Fruit fly (Drosophila melanogaster) whole organism, prepupa: ENCODE results near the gene CG4098.

Experiments used
- Blimp-1 ChIP-seq: fragments of 200-800 bp; sonication (Bioruptor generic); optimal IDR thresholded peaks from 3 replicates; lab custom pipeline; 2017; ENCODE audit warnings: missing biosample characterization, missing genetic modification characterization, mild to moderate bottlenecking, moderate library complexity, missing genetic modification reagents
- CG10631 ChIP-seq: fragments of 200-800 bp; sonication (Bioruptor generic); optimal IDR thresholded peaks from 2 replicates; lab custom pipeline; 2016; ENCODE audit warnings: missing biosample characterization, missing genetic modification characterization
- CG10669 ChIP-seq: fragments of 200-800 bp; sonication (Bioruptor generic); optimal IDR thresholded peaks from 3 replicates; lab custom pipeline; 2018; ENCODE audit warnings: missing biosample characterization, mild to moderate bottlenecking, missing genetic modification characterization, moderate library complexity
- CG11294 ChIP-seq: fragments of 200-800 bp; sonication (Bioruptor generic); IDR thresholded peaks from 2 replicates; pipeline ENCODE4 v1.3.6; 2022; ENCODE audit warnings: missing biosample characterization, missing genetic modification characterization
- CG11762 ChIP-seq: fragments of 200-800 bp; sonication (Bioruptor generic); optimal IDR thresholded peaks from 3 replicates; lab custom pipeline; 2016; ENCODE audit warnings: missing biosample characterization, missing genetic modification characterization; ENCODE audit not compliant: insufficient read depth
- CG11902 ChIP-seq: fragments of 200-800 bp; sonication (Bioruptor generic); optimal IDR thresholded peaks from 3 replicates; lab custom pipeline; 2016; ENCODE audit warnings: missing biosample characterization, missing genetic modification characterization
- CG15336 ChIP-seq: fragments of 200-800 bp; sonication (Bioruptor generic); IDR thresholded peaks from 2 replicates; pipeline ENCODE4 v1.3.6; 2022; ENCODE audit warnings: missing biosample characterization, missing genetic modification characterization
- CG1621 ChIP-seq: fragments of 200-800 bp; sonication (Bioruptor generic); optimal IDR thresholded peaks from 3 replicates; lab custom pipeline; 2018; ENCODE audit warnings: missing biosample characterization, mild to moderate bottlenecking, missing genetic modification characterization
- CG16779 ChIP-seq: fragments of 200-800 bp; sonication (Bioruptor generic); optimal IDR thresholded peaks from 3 replicates; lab custom pipeline; 2017; ENCODE audit warnings: missing biosample characterization, mild to moderate bottlenecking, missing genetic modification characterization
- CG3032 ChIP-seq: fragments of 200-800 bp; optimal IDR thresholded peaks from 2 replicates; lab custom pipeline; 2019; ENCODE audit warnings: missing biosample characterization, mild to moderate bottlenecking, missing genetic modification characterization, moderate library complexity
- CG31627 ChIP-seq: fragments of 200-800 bp; sonication (Bioruptor generic); optimal IDR thresholded peaks from 3 replicates; lab custom pipeline; 2016; ENCODE audit warnings: missing biosample characterization, missing genetic modification characterization
- CG34406 ChIP-seq: fragments of 200-800 bp; sonication (Bioruptor generic); optimal IDR thresholded peaks from 3 replicates; lab custom pipeline; 2016; ENCODE audit warnings: missing biosample characterization, missing genetic modification characterization
- CG3919 ChIP-seq: fragments of 200-800 bp; sonication (Bioruptor generic); optimal IDR thresholded peaks from 3 replicates; lab custom pipeline; 2016; ENCODE audit warnings: missing biosample characterization, missing genetic modification characterization
- CG4318 ChIP-seq: fragments of 200-800 bp; sonication (Bioruptor generic); optimal IDR thresholded peaks from 3 replicates; lab custom pipeline; 2017; ENCODE audit warnings: missing biosample characterization, mild to moderate bottlenecking, missing genetic modification characterization
- CG6276 ChIP-seq: fragments of 200-800 bp; sonication (Bioruptor generic); optimal IDR thresholded peaks from 2 replicates; lab custom pipeline; 2017; ENCODE audit warnings: missing biosample characterization, mild to moderate bottlenecking, missing genetic modification characterization
- CG6808 ChIP-seq: fragments of 200-800 bp; sonication (Bioruptor generic); optimal IDR thresholded peaks from 3 replicates; lab custom pipeline; 2017; ENCODE audit warnings: missing biosample characterization, missing genetic modification characterization, mild to moderate bottlenecking, moderate library complexity, missing genetic modification reagents
- CG6854 ChIP-seq: fragments of 200-800 bp; sonication (Bioruptor generic); optimal IDR thresholded peaks from 2 replicates; lab custom pipeline; 2017; ENCODE audit warnings: missing biosample characterization, mild to moderate bottlenecking, missing genetic modification characterization
- CG7368 ChIP-seq: fragments of 200-800 bp; sonication (Bioruptor generic); optimal IDR thresholded peaks from 3 replicates; lab custom pipeline; 2016; ENCODE audit warnings: missing biosample characterization, missing genetic modification characterization
- CG8119 ChIP-seq: fragments of 200-800 bp; sonication (Bioruptor generic); IDR thresholded peaks from 3 replicates; pipeline ENCODE4 v1.3.6; 2022; ENCODE audit warnings: missing biosample characterization, missing genetic modification characterization
- CG8319 ChIP-seq: fragments of 200-800 bp; sonication (Bioruptor generic); optimal IDR thresholded peaks from 3 replicates; lab custom pipeline; 2016; ENCODE audit warnings: missing biosample characterization, missing genetic modification characterization
- CG8632 ChIP-seq: fragments of 200-800 bp; sonication (Bioruptor generic); optimal IDR thresholded peaks from 3 replicates; lab custom pipeline; 2016; ENCODE audit warnings: missing biosample characterization, missing genetic modification characterization
- CG9139 ChIP-seq: fragments of 200-800 bp; sonication (Bioruptor generic); optimal IDR thresholded peaks from 3 replicates; lab custom pipeline; 2017; ENCODE audit warnings: missing biosample characterization, mild to moderate bottlenecking, missing genetic modification characterization
- Eip75B ChIP-seq: fragments of 200-800 bp; sonication (Bioruptor generic); optimal IDR thresholded peaks from 3 replicates; lab custom pipeline; 2016; ENCODE audit warnings: missing biosample characterization, missing genetic modification characterization
- Eip78C ChIP-seq: fragments of 200-800 bp; sonication (Bioruptor generic); peaks from one replicate; lab custom pipeline; 2016; ENCODE audit warnings: missing biosample characterization, missing genetic modification characterization
- Eip93F ChIP-seq: fragments of 200-800 bp; sonication (Bioruptor generic); optimal IDR thresholded peaks from 2 replicates; lab custom pipeline; 2016; ENCODE audit warnings: missing biosample characterization, mild to moderate bottlenecking, missing genetic modification characterization
- Ets21C ChIP-seq: fragments of 200-800 bp; sonication (Bioruptor generic); optimal IDR thresholded peaks from 3 replicates; lab custom pipeline; 2016; ENCODE audit warnings: missing biosample characterization, missing genetic modification characterization
- Gug ChIP-seq: fragments of 200-800 bp; sonication (Bioruptor generic); IDR thresholded peaks from 2 replicates; pipeline ENCODE4 v1.3.6; 2022; ENCODE audit warnings: missing biosample characterization, missing genetic modification characterization
- Hr39 ChIP-seq: fragments of 200-800 bp; sonication (Bioruptor generic); optimal IDR thresholded peaks from 2 replicates; lab custom pipeline; 2016; ENCODE audit warnings: missing biosample characterization, missing genetic modification characterization
- Hr4 ChIP-seq: fragments of 200-800 bp; sonication (Bioruptor generic); optimal IDR thresholded peaks from 3 replicates; lab custom pipeline; 2016; ENCODE audit warnings: missing biosample characterization, missing genetic modification characterization
- Lpt ChIP-seq: fragments of 200-800 bp; sonication (Bioruptor generic); optimal IDR thresholded peaks from 3 replicates; lab custom pipeline; 2016; ENCODE audit warnings: missing biosample characterization, missing genetic modification characterization
- OdsH ChIP-seq: fragments of 200-800 bp; sonication (Bioruptor generic); optimal IDR thresholded peaks from 3 replicates; lab custom pipeline; 2016; ENCODE audit warnings: missing biosample characterization, missing genetic modification characterization
- Sox102F ChIP-seq: fragments of 200-800 bp; sonication (Bioruptor generic); optimal IDR thresholded peaks from 2 replicates; lab custom pipeline; 2016; ENCODE audit warnings: missing biosample characterization, mild to moderate bottlenecking, missing genetic modification characterization
- Sox15 ChIP-seq: fragments of 200-800 bp; sonication (Bioruptor generic); optimal IDR thresholded peaks from 3 replicates; lab custom pipeline; 2016; ENCODE audit warnings: missing biosample characterization, missing genetic modification characterization
- acj6 ChIP-seq: fragments of 200-800 bp; sonication (Bioruptor generic); optimal IDR thresholded peaks from 3 replicates; lab custom pipeline; 2016; ENCODE audit warnings: missing biosample characterization, missing genetic modification characterization
- cyc ChIP-seq: fragments of 200-800 bp; sonication (Bioruptor generic); optimal IDR thresholded peaks from 3 replicates; lab custom pipeline; 2016; ENCODE audit warnings: missing biosample characterization, missing genetic modification characterization
- dsx ChIP-seq: fragments of 200-800 bp; optimal IDR thresholded peaks from 3 replicates; lab custom pipeline; 2019; ENCODE audit warnings: missing biosample characterization, mild to moderate bottlenecking, missing genetic modification characterization, moderate library complexity; ENCODE audit not compliant: poor library complexity, severe bottlenecking
- eg ChIP-seq: fragments of 200-800 bp; sonication (Bioruptor generic); IDR thresholded peaks from 3 replicates; pipeline ENCODE4 v1.3.6; 2022; ENCODE audit warnings: missing biosample characterization, missing genetic modification characterization
- esn ChIP-seq: fragments of 200-800 bp; sonication (Bioruptor generic); optimal IDR thresholded peaks from 2 replicates; lab custom pipeline; 2016; ENCODE audit warnings: missing biosample characterization, mild to moderate bottlenecking, missing genetic modification characterization, moderate library complexity
- fd59A ChIP-seq: fragments of 200-800 bp; sonication (Bioruptor generic); optimal IDR thresholded peaks from 2 replicates; lab custom pipeline; 2017; ENCODE audit warnings: missing biosample characterization, mild to moderate bottlenecking, missing genetic modification characterization, missing genetic modification reagents
- fd85E ChIP-seq: fragments of 200-800 bp; sonication (Bioruptor generic); optimal IDR thresholded peaks from 3 replicates; lab custom pipeline; 2016; ENCODE audit warnings: missing biosample characterization, missing genetic modification characterization
- fkh ChIP-seq: fragments of 200-800 bp; sonication (Bioruptor generic); optimal IDR thresholded peaks from 3 replicates; lab custom pipeline; 2017; ENCODE audit warnings: missing biosample characterization, mild to moderate bottlenecking, missing genetic modification characterization, moderate library complexity
- pdm3 ChIP-seq: fragments of 200-800 bp; sonication (Bioruptor generic); optimal IDR thresholded peaks from 3 replicates; lab custom pipeline; 2016; ENCODE audit warnings: missing biosample characterization, missing genetic modification characterization
- salr ChIP-seq, 2 experiments: fragments of 200-800 bp; sonication (Bioruptor generic); optimal IDR thresholded peaks; 3 replicates each; lab custom pipeline; 2016 to 2018; ENCODE audit warnings: missing biosample characterization in 2 of 2, missing genetic modification characterization in 2 of 2, mild to moderate bottlenecking in 1 of 2
- spab ChIP-seq: fragments of 200-800 bp; sonication (Bioruptor generic); optimal IDR thresholded peaks from 2 replicates; lab custom pipeline; 2017; ENCODE audit warnings: missing biosample characterization, mild to moderate bottlenecking, missing genetic modification characterization, missing genetic modification reagents
- ss ChIP-seq, 2 experiments: fragments of 200-800 bp; sonication (Bioruptor generic); optimal IDR thresholded peaks; 2 replicates in 1 of 2; 3 replicates in 1 of 2; lab custom pipeline; 2017 to 2018; ENCODE audit warnings: mild to moderate bottlenecking in 2 of 2, missing biosample characterization in 2 of 2, missing genetic modification characterization in 2 of 2, moderate library complexity in 1 of 2
- svp ChIP-seq: fragments of 200-800 bp; sonication (Bioruptor generic); peaks from one replicate; lab custom pipeline; 2016; ENCODE audit warnings: missing biosample characterization, missing genetic modification characterization
- topi ChIP-seq: fragments of 200-800 bp; sonication (Bioruptor generic); optimal IDR thresholded peaks from 3 replicates; lab custom pipeline; 2016; ENCODE audit warnings: missing biosample characterization, missing genetic modification characterization
- vri ChIP-seq: fragments of 200-800 bp; sonication (Bioruptor generic); optimal IDR thresholded peaks from 3 replicates; lab custom pipeline; 2016; ENCODE audit warnings: missing biosample characterization, mild to moderate bottlenecking, missing genetic modification characterization

The CG4098 gene

dm6 chr3L:16584074-16584578 lies 25.0 kb downstream of the CG4098 start, which contains the start of gene UQCR-C2 (continued):
- TF ChIP-seq Hr4 (GFP tag; lab: Kevin White, UChicago) (no peak), CG4318 (GFP tag; lab: Kevin White, UChicago) (no peak), CG6276 (GFP tag; lab: Kevin White, UChicago) (no peak), CG34406 (GFP tag; lab: Kevin White, UChicago) (no peak)

- TF ChIP-seq fd85E (GFP tag; lab: Kevin White, UChicago) = no peak
- no peak for TF ChIP-seq CG11294 (GFP tag; lab: Robert Waterston, UW)
- TF ChIP-seq Blimp-1 = no peak
- no peak for TF ChIP-seq CG9139
- TF ChIP-seq CG6808 (GFP tag; lab: Kevin White, UChicago) = no peak
- TF ChIP-seq CG4318 (GFP tag; lab: Kevin White, UChicago) = no peak
- TF ChIP-seq Gug (GFP tag; lab: Robert Waterston, UW) = 0 out of 2 replicates have a peak, but pooled peaks have one; percentile 8
- TF ChIP-seq salr (GFP tag; optimal IDR thresholded peaks at IDR 0.05; lab: Kevin White, UChicago) = no peak
- TF ChIP-seq CG15336 (GFP tag; lab: Robert Waterston, UW) = 0 out of 2 replicates have a peak, but pooled peaks have one; percentile 12
- TF ChIP-seq eg (GFP tag; lab: Robert Waterston, UW) = no peak
- TF ChIP-seq CG16779 (tag; lab: Kevin White, UChicago) = no peak
- no peak for TF ChIP-seq CG7368 (GFP tag; lab: Kevin White, UChicago)
- no peak for TF ChIP-seq ss (GFP tag; optimal IDR thresholded peaks at IDR 0.05; lab: Kevin White, UChicago)
- no peak for TF ChIP-seq CG8319
- TF ChIP-seq CG6276 (GFP tag; lab: Kevin White, UChicago) = no peak
- peak; percentile 3 for TF ChIP-seq dsx
- TF ChIP-seq cyc (GFP tag; lab: Kevin White, UChicago) = peak; percentile 42
- TF ChIP-seq CG8632 (GFP tag; lab: Kevin White, UChicago) = peak; percentile 12
- TF ChIP-seq CG11902 (GFP tag; lab: Kevin White, UChicago) = no peak
- no peak for TF ChIP-seq vri (GFP tag; lab: Kevin White, UChicago)
- TF ChIP-seq Ets21C (GFP tag; lab: Kevin White, UChicago) = no peak
- TF ChIP-seq Hr39 = peak; percentile 45
- peak; percentile 8 for TF ChIP-seq acj6 (GFP tag; lab: Kevin White, UChicago)
- peak; percentile 47 for TF ChIP-seq esn (GFP tag; lab: Kevin White, UChicago)
- peak; percentile 33 for TF ChIP-seq CG31627 (GFP tag; lab: Kevin White, UChicago)
- TF ChIP-seq Sox102F (GFP tag; lab: Kevin White, UChicago) = no peak
- TF ChIP-seq CG34406 (GFP tag; lab: Kevin White, UChicago) = peak; percentile 2
- TF ChIP-seq CG10631 (GFP tag; lab: Kevin White, UChicago) = peak; percentile 41
- TF ChIP-seq pdm3 (GFP tag; lab: Kevin White, UChicago) = no peak
- no peak for TF ChIP-seq svp (GFP tag; lab: Kevin White, UChicago)
- TF ChIP-seq Eip75B (GFP tag; lab: Kevin White, UChicago) = peak; percentile 37
- TF ChIP-seq spab (GFP tag; lab: Kevin White, UChicago) = no peak
- TF ChIP-seq CG6854 (GFP tag; lab: Kevin White, UChicago) = no peak
- peak; percentile 38 for TF ChIP-seq CG3032
- TF ChIP-seq Eip78C (GFP tag; lab: Kevin White, UChicago) = peak; percentile 80
- TF ChIP-seq CG3919 (GFP tag; lab: Kevin White, UChicago) = no peak
- TF ChIP-seq Sox15 (GFP tag; lab: Kevin White, UChicago) = no peak
- no peak for TF ChIP-seq CG1621 (tag; lab: Kevin White, UChicago)
- no peak for TF ChIP-seq fkh (GFP tag; lab: Kevin White, UChicago)
- peak; percentile 25 for TF ChIP-seq topi (GFP tag; lab: Kevin White, UChicago)
- TF ChIP-seq fd59A = no peak
- TF ChIP-seq Hr4 (GFP tag; lab: Kevin White, UChicago) = peak; percentile 38
- no peak for TF ChIP-seq CG11762 (GFP tag; lab: Kevin White, UChicago)
- no peak for TF ChIP-seq Lpt (GFP tag; lab: Kevin White, UChicago)
- TF ChIP-seq CG8119 (GFP tag; lab: Robert Waterston, UW) = no peak
- no peak for TF ChIP-seq Eip93F
- peak; percentile 23 for TF ChIP-seq OdsH
- TF ChIP-seq CG10669 (GFP tag; lab: Kevin White, UChicago) = no peak
These were observed 26.4 kb downstream of the CG4098 start, which contains the start of gene Rpn12 for dm6 chr3L:16582678-16583315. TSS of gene Rpn12 (plus strand) at chr3L:16583028.
